Fruit fly (Drosophila melanogaster) whole organism, prepupa: ENCODE data around the gene CG33493.

Source experiments
- CG10631 ChIP-seq: fragments of 200-800 bp; sonication (Bioruptor generic); optimal IDR thresholded peaks from 2 replicates; lab custom pipeline; 2016; ENCODE audit warnings: missing biosample characterization, missing genetic modification characterization
- CG10669 ChIP-seq: fragments of 200-800 bp; sonication (Bioruptor generic); optimal IDR thresholded peaks from 3 replicates; lab custom pipeline; 2018; ENCODE audit warnings: missing biosample characterization, mild to moderate bottlenecking, missing genetic modification characterization, moderate library complexity
- CG11762 ChIP-seq: fragments of 200-800 bp; sonication (Bioruptor generic); optimal IDR thresholded peaks from 3 replicates; lab custom pipeline; 2016; ENCODE audit warnings: missing biosample characterization, missing genetic modification characterization; ENCODE audit not compliant: insufficient read depth
- CG11902 ChIP-seq: fragments of 200-800 bp; sonication (Bioruptor generic); optimal IDR thresholded peaks from 3 replicates; lab custom pipeline; 2016; ENCODE audit warnings: missing biosample characterization, missing genetic modification characterization
- CG15336 ChIP-seq: fragments of 200-800 bp; sonication (Bioruptor generic); IDR thresholded peaks from 2 replicates; pipeline ENCODE4 v1.3.6; 2022; ENCODE audit warnings: missing biosample characterization, missing genetic modification characterization
- CG1621 ChIP-seq: fragments of 200-800 bp; sonication (Bioruptor generic); optimal IDR thresholded peaks from 3 replicates; lab custom pipeline; 2018; ENCODE audit warnings: missing biosample characterization, mild to moderate bottlenecking, missing genetic modification characterization
- CG16779 ChIP-seq: fragments of 200-800 bp; sonication (Bioruptor generic); optimal IDR thresholded peaks from 3 replicates; lab custom pipeline; 2017; ENCODE audit warnings: missing biosample characterization, mild to moderate bottlenecking, missing genetic modification characterization
- CG3032 ChIP-seq: fragments of 200-800 bp; optimal IDR thresholded peaks from 2 replicates; lab custom pipeline; 2019; ENCODE audit warnings: missing biosample characterization, mild to moderate bottlenecking, missing genetic modification characterization, moderate library complexity
- CG31627 ChIP-seq: fragments of 200-800 bp; sonication (Bioruptor generic); optimal IDR thresholded peaks from 3 replicates; lab custom pipeline; 2016; ENCODE audit warnings: missing biosample characterization, missing genetic modification characterization
- CG32006 ChIP-seq: fragments of 200-800 bp; sonication (Bioruptor generic); optimal IDR thresholded peaks from 3 replicates; lab custom pipeline; 2017; ENCODE audit warnings: missing biosample characterization, mild to moderate bottlenecking, missing genetic modification characterization
- CG34406 ChIP-seq: fragments of 200-800 bp; sonication (Bioruptor generic); optimal IDR thresholded peaks from 3 replicates; lab custom pipeline; 2016; ENCODE audit warnings: missing biosample characterization, missing genetic modification characterization
- CG3919 ChIP-seq: fragments of 200-800 bp; sonication (Bioruptor generic); optimal IDR thresholded peaks from 3 replicates; lab custom pipeline; 2016; ENCODE audit warnings: missing biosample characterization, missing genetic modification characterization
- CG6276 ChIP-seq: fragments of 200-800 bp; sonication (Bioruptor generic); optimal IDR thresholded peaks from 2 replicates; lab custom pipeline; 2017; ENCODE audit warnings: missing biosample characterization, mild to moderate bottlenecking, missing genetic modification characterization
- CG6808 ChIP-seq: fragments of 200-800 bp; sonication (Bioruptor generic); optimal IDR thresholded peaks from 3 replicates; lab custom pipeline; 2017; ENCODE audit warnings: missing biosample characterization, missing genetic modification characterization, mild to moderate bottlenecking, moderate library complexity, missing genetic modification reagents
- CG6854 ChIP-seq: fragments of 200-800 bp; sonication (Bioruptor generic); optimal IDR thresholded peaks from 2 replicates; lab custom pipeline; 2017; ENCODE audit warnings: missing biosample characterization, mild to moderate bottlenecking, missing genetic modification characterization
- CG8632 ChIP-seq: fragments of 200-800 bp; sonication (Bioruptor generic); optimal IDR thresholded peaks from 3 replicates; lab custom pipeline; 2016; ENCODE audit warnings: missing biosample characterization, missing genetic modification characterization
- Eip93F ChIP-seq: fragments of 200-800 bp; sonication (Bioruptor generic); optimal IDR thresholded peaks from 2 replicates; lab custom pipeline; 2016; ENCODE audit warnings: missing biosample characterization, mild to moderate bottlenecking, missing genetic modification characterization
- Ets21C ChIP-seq: fragments of 200-800 bp; sonication (Bioruptor generic); optimal IDR thresholded peaks from 3 replicates; lab custom pipeline; 2016; ENCODE audit warnings: missing biosample characterization, missing genetic modification characterization
- Ets96B ChIP-seq: fragments of 200-800 bp; optimal IDR thresholded peaks from 2 replicates; lab custom pipeline; 2019; ENCODE audit warnings: missing biosample characterization, mild to moderate bottlenecking, missing genetic modification characterization, moderate library complexity
- Gug ChIP-seq: fragments of 200-800 bp; sonication (Bioruptor generic); IDR thresholded peaks from 2 replicates; pipeline ENCODE4 v1.3.6; 2022; ENCODE audit warnings: missing biosample characterization, missing genetic modification characterization
- Hr39 ChIP-seq: fragments of 200-800 bp; sonication (Bioruptor generic); optimal IDR thresholded peaks from 2 replicates; lab custom pipeline; 2016; ENCODE audit warnings: missing biosample characterization, missing genetic modification characterization
- Hr4 ChIP-seq: fragments of 200-800 bp; sonication (Bioruptor generic); optimal IDR thresholded peaks from 3 replicates; lab custom pipeline; 2016; ENCODE audit warnings: missing biosample characterization, missing genetic modification characterization
- Lpt ChIP-seq: fragments of 200-800 bp; sonication (Bioruptor generic); optimal IDR thresholded peaks from 3 replicates; lab custom pipeline; 2016; ENCODE audit warnings: missing biosample characterization, missing genetic modification characterization
- OdsH ChIP-seq: fragments of 200-800 bp; sonication (Bioruptor generic); optimal IDR thresholded peaks from 3 replicates; lab custom pipeline; 2016; ENCODE audit warnings: missing biosample characterization, missing genetic modification characterization
- Sox15 ChIP-seq: fragments of 200-800 bp; sonication (Bioruptor generic); optimal IDR thresholded peaks from 3 replicates; lab custom pipeline; 2016; ENCODE audit warnings: missing biosample characterization, missing genetic modification characterization
- achi ChIP-seq: fragments of 200-800 bp; sonication (Bioruptor generic); optimal IDR thresholded peaks from 3 replicates; lab custom pipeline; 2016; ENCODE audit warnings: missing biosample characterization, missing genetic modification characterization
- acj6 ChIP-seq: fragments of 200-800 bp; sonication (Bioruptor generic); optimal IDR thresholded peaks from 3 replicates; lab custom pipeline; 2016; ENCODE audit warnings: missing biosample characterization, missing genetic modification characterization
- cyc ChIP-seq: fragments of 200-800 bp; sonication (Bioruptor generic); optimal IDR thresholded peaks from 3 replicates; lab custom pipeline; 2016; ENCODE audit warnings: missing biosample characterization, missing genetic modification characterization
- dac ChIP-seq: fragments of 200-800 bp; sonication (Bioruptor generic); optimal IDR thresholded peaks from 2 replicates; lab custom pipeline; 2017; ENCODE audit warnings: missing biosample characterization, mild to moderate bottlenecking, missing genetic modification characterization
- dsx ChIP-seq: fragments of 200-800 bp; optimal IDR thresholded peaks from 3 replicates; lab custom pipeline; 2019; ENCODE audit warnings: missing biosample characterization, mild to moderate bottlenecking, missing genetic modification characterization, moderate library complexity; ENCODE audit not compliant: poor library complexity, severe bottlenecking
- eg ChIP-seq: fragments of 200-800 bp; sonication (Bioruptor generic); IDR thresholded peaks from 3 replicates; pipeline ENCODE4 v1.3.6; 2022; ENCODE audit warnings: missing biosample characterization, missing genetic modification characterization
- fd59A ChIP-seq: fragments of 200-800 bp; sonication (Bioruptor generic); optimal IDR thresholded peaks from 2 replicates; lab custom pipeline; 2017; ENCODE audit warnings: missing biosample characterization, mild to moderate bottlenecking, missing genetic modification characterization, missing genetic modification reagents
- lz ChIP-seq: fragments of 200-800 bp; sonication (Bioruptor generic); optimal IDR thresholded peaks from 3 replicates; lab custom pipeline; 2016; ENCODE audit warnings: missing biosample characterization, missing genetic modification characterization
- net ChIP-seq: fragments of 200-800 bp; sonication (Bioruptor generic); optimal IDR thresholded peaks from 3 replicates; lab custom pipeline; 2016; ENCODE audit warnings: missing biosample characterization, missing genetic modification characterization
- pdm3 ChIP-seq: fragments of 200-800 bp; sonication (Bioruptor generic); optimal IDR thresholded peaks from 3 replicates; lab custom pipeline; 2016; ENCODE audit warnings: missing biosample characterization, missing genetic modification characterization
- spab ChIP-seq: fragments of 200-800 bp; sonication (Bioruptor generic); optimal IDR thresholded peaks from 2 replicates; lab custom pipeline; 2017; ENCODE audit warnings: missing biosample characterization, mild to moderate bottlenecking, missing genetic modification characterization, missing genetic modification reagents
- ss ChIP-seq, 2 experiments: fragments of 200-800 bp; sonication (Bioruptor generic); optimal IDR thresholded peaks; 2 replicates in 1 of 2; 3 replicates in 1 of 2; lab custom pipeline; 2017 to 2018; ENCODE audit warnings: mild to moderate bottlenecking in 2 of 2, missing biosample characterization in 2 of 2, missing genetic modification characterization in 2 of 2, moderate library complexity in 1 of 2
- svp ChIP-seq: fragments of 200-800 bp; sonication (Bioruptor generic); peaks from one replicate; lab custom pipeline; 2016; ENCODE audit warnings: missing biosample characterization, missing genetic modification characterization

The CG33493 gene

dm6 chr3L:10678545-10679067 lies 14.4 kb downstream of the CG33493 start (continued):
- TF ChIP-seq CG15336 (GFP tag; lab: Robert Waterston, UW) (peak; percentile 98), CG3032 (peak; percentile 92), CG34406 (peak; percentile 89), net (GFP tag; lab: Kevin White, UChicago) (peak; percentile 88), Lpt (GFP tag; lab: Kevin White, UChicago) (peak; percentile 83), Hr4 (peak; percentile 91), CG31627 (GFP tag; lab: Kevin White, UChicago) (peak; percentile 81), CG3919 (GFP tag; lab: Kevin White, UChicago) (peak; percentile 86), CG11762 (peak; percentile 77), Hr39 (GFP tag; lab: Kevin White, UChicago) (peak; percentile 79), CG32006 (GFP tag; lab: Kevin White, UChicago) (peak; percentile 95), svp (GFP tag; lab: Kevin White, UChicago) (peak; percentile 96), CG10631 (peak; percentile 94), ss (GFP tag; optimal IDR thresholded peaks at IDR 0.05; lab: Kevin White, UChicago) (peak; percentile 89), dac (peak; percentile 76), spab (GFP tag; lab: Kevin White, UChicago) (peak; percentile 85), CG6854 (GFP tag; lab: Kevin White, UChicago) (peak; percentile 35), CG1621 (tag; lab: Kevin White, UChicago) (peak; percentile 84), CG8632 (GFP tag; lab: Kevin White, UChicago) (peak; percentile 84), CG16779 (tag; lab: Kevin White, UChicago) (peak; percentile 84), cyc (peak; percentile 80), OdsH (peak; percentile 87), Ets21C (peak; percentile 78), Gug (peak; percentile 86), eg (GFP tag; lab: Robert Waterston, UW) (peak; percentile 92), CG10669 (GFP tag; lab: Kevin White, UChicago) (peak; percentile 87), dsx (GFP tag; lab: Kevin White, UChicago) (peak; percentile 87), CG11902 (GFP tag; lab: Kevin White, UChicago) (peak; percentile 80), acj6 (GFP tag; lab: Kevin White, UChicago) (peak; percentile 85), Ets96B (tag; lab: Kevin White, UChicago) (peak; percentile 82), Eip93F (GFP tag; lab: Kevin White, UChicago) (peak; percentile 46), Sox15 (peak; percentile 65), lz (GFP tag; lab: Kevin White, UChicago) (peak; percentile 92), achi (GFP tag; lab: Kevin White, UChicago) (peak; percentile 87), fd59A (peak; percentile 83)

dm6 chr3L:10677816-10678215 lies 15.2 kb downstream of the CG33493 start:
- TF ChIP-seq CG31627 (GFP tag; lab: Kevin White, UChicago) (no peak), CG11762 (no peak), CG10631 (no peak), pdm3 (GFP tag; lab: Kevin White, UChicago) (no peak), CG34406 (no peak), CG6808 (GFP tag; lab: Kevin White, UChicago) (no peak), ss (GFP tag; optimal IDR thresholded peaks at IDR 0.05; lab: Kevin White, UChicago) (no peak), CG6276 (GFP tag; lab: Kevin White, UChicago) (no peak)
